Worm (Caenorhabditis elegans): ENCODE data around the gene C06E8.5.

DNA sequence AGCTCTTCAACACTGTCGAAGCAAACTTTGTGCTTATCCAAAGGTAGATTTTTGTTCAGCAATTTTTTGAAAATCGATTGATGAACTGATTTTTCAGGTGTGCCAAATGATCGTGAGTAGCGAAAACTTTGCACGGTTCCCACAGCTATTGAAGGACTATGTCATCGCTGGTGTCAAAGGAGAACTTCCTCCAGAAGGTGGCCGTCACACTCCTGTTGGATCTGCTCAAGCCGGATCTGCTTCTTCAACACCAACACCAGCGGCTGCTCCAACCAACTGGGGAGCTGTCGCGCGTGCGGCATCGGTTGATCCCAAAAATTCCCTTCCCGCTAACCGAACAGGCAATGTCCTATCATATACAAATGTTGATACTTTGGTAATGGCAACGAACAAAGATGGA lies 51.9 kb downstream of the C06E8.5 start:
- TF ChIP-seq nhr-28 (tag; optimal IDR thresholded peaks at IDR 0.05) (no peak), mab-5 (tag; optimal IDR thresholded peaks at IDR 0.05) (no peak), pha-4 (tag; optimal IDR thresholded peaks at IDR 0.05) (no peak), elt-1 (tag; optimal IDR thresholded peaks at IDR 0.05; ENCODE audit: borderline replicate concordance, insufficient read depth) (no peak), lin-13 (tag; optimal IDR thresholded peaks at IDR 0.05) (no peak), ces-1 (GFP tag; optimal IDR thresholded peaks at IDR 0.05) (no peak), mls-2 (tag; optimal IDR thresholded peaks at IDR 0.05) (no peak), unc-39 (tag; optimal IDR thresholded peaks at IDR 0.05) (no peak), snpc-4 (tag; optimal IDR thresholded peaks at IDR 0.05) (no peak), ceh-43 (GFP tag; optimal IDR thresholded peaks at IDR 0.05) (no peak)
